Fruit fly (Drosophila melanogaster): ENCODE results near the gene lectin-37Da.

dm6 chr2L:19434260-19434659 is 16.1 kb downstream of the lectin-37Da start:
- TF ChIP-seq CG8478 (optimal IDR thresholded peaks at IDR 0.05): no peak
- TF ChIP-seq CTCF (optimal IDR thresholded peaks at IDR 0.05): no peak
